Fruit fly (Drosophila melanogaster) whole organism, embryonic: ENCODE measurements around the gene ppl.

Source experiments
- CG10462 ChIP-seq: fragments of 200-800 bp; sonication (Bioruptor generic); optimal IDR thresholded peaks from 2 replicates; lab custom pipeline; 2016; ENCODE audit warnings: missing biosample characterization, missing genetic modification characterization
- CG12299 ChIP-seq: fragments of 200-800 bp; sonication (Bioruptor generic); optimal IDR thresholded peaks from 2 replicates; lab custom pipeline; 2018; ENCODE audit warnings: missing biosample characterization, mild to moderate bottlenecking, missing genetic modification characterization
- CG16863 ChIP-seq: fragments of 200-800 bp; sonication (Bioruptor generic); optimal IDR thresholded peaks from 3 replicates; lab custom pipeline; 2016; ENCODE audit warnings: missing biosample characterization, missing genetic modification characterization
- CG17385 ChIP-seq: fragments of 200-800 bp; sonication (Bioruptor generic); optimal IDR thresholded peaks from 3 replicates; lab custom pipeline; 2018; ENCODE audit warnings: missing biosample characterization, mild to moderate bottlenecking, missing genetic modification characterization
- CG2129 ChIP-seq: fragments of 200-800 bp; sonication (Bioruptor generic); IDR thresholded peaks from 2 replicates; pipeline ENCODE4 v1.3.6; 2022; ENCODE audit warnings: missing biosample characterization, missing genetic modification characterization; ENCODE audit not compliant: partially characterized antibody
- CG4404 ChIP-seq: fragments of 200-800 bp; sonication (Bioruptor generic); IDR thresholded peaks from 2 replicates; pipeline ENCODE4 v1.3.6; 2022; ENCODE audit warnings: missing biosample characterization, missing genetic modification characterization
- CG4854 ChIP-seq: fragments of 200-800 bp; sonication (Bioruptor generic); optimal IDR thresholded peaks from 2 replicates; lab custom pipeline; 2016; ENCODE audit warnings: missing biosample characterization, missing genetic modification characterization, inconsistent platforms
- Chrac-16 ChIP-seq: fragments of 200-800 bp; sonication (Bioruptor generic); optimal IDR thresholded peaks from 3 replicates; lab custom pipeline; 2016; ENCODE audit warnings: missing biosample characterization, missing genetic modification characterization
- Mrtf ChIP-seq: fragments of 200-800 bp; sonication (Bioruptor generic); IDR thresholded peaks from 3 replicates; pipeline ENCODE4 v1.3.6; 2022; ENCODE audit warnings: missing biosample characterization, missing genetic modification characterization
- Vsx1 ChIP-seq: fragments of 200-800 bp; sonication (Bioruptor generic); optimal IDR thresholded peaks from 2 replicates; lab custom pipeline; 2017; ENCODE audit warnings: missing biosample characterization, mild to moderate bottlenecking, missing genetic modification characterization, missing genetic modification reagents
- ci ChIP-seq: fragments of 200-800 bp; sonication (Bioruptor generic); IDR thresholded peaks from 3 replicates; pipeline ENCODE4 v1.3.6; 2022; ENCODE audit warnings: missing biosample characterization, missing genetic modification characterization
- knrl ChIP-seq: fragments of 200-800 bp; sonication (Bioruptor generic); IDR thresholded peaks from 3 replicates; pipeline ENCODE4 v1.3.6; 2022; ENCODE audit warnings: missing biosample characterization, missing genetic modification characterization; ENCODE audit not compliant: partially characterized antibody

- TF ChIP-seq Mrtf (GFP tag; lab: Robert Waterston, UW) (no peak), Chrac-16 (GFP tag; lab: Kevin White, UChicago) (no peak), ci (GFP tag; lab: Robert Waterston, UW) (peak; percentile 34; the same call in 2 of the 3 replicates), CG12299 (tag; lab: Kevin White, UChicago) (no peak), CG4404 (GFP tag; lab: Robert Waterston, UW) (no peak), knrl (GFP tag; lab: Robert Waterston, UW) (no peak), CG17385 (GFP tag; lab: Kevin White, UChicago) (no peak), CG4854 (no peak), CG10462 (GFP tag; lab: Kevin White, UChicago) (no peak), Vsx1 (GFP tag; lab: Kevin White, UChicago) (no peak), CG16863 (GFP tag; lab: Kevin White, UChicago) (no peak), CG2129 (GFP tag; lab: Robert Waterston, UW) (no peak)
These were observed 22.0 kb downstream of the ppl start for dm6 chr3L:21259257-21259656.
